Fruit fly (Drosophila melanogaster): ENCODE measurements around the gene CHES-1-like.

dm6 chrX:7699584-7700238 is 9.5 kb downstream of the CHES-1-like start:
- TF ChIP-seq CG33017 (tag; optimal IDR thresholded peaks at IDR 0.05) (no peak), CG14711 (tag; optimal IDR thresholded peaks at IDR 0.05) (no peak), Clk (GFP tag; optimal IDR thresholded peaks at IDR 0.05) (no peak)

All from whole organism, adult.